Fruit fly (Drosophila melanogaster) whole organism, adult: ENCODE data around the gene chic.

Experiments used
- CG11617 ChIP-seq: fragments of 200-800 bp; sonication (Bioruptor generic); optimal IDR thresholded peaks from 2 replicates; lab custom pipeline; 2017; ENCODE audit warnings: mild to moderate bottlenecking, missing biosample characterization, missing genetic modification reagents, missing genetic modification characterization
- CG12768 ChIP-seq: fragments of 200-800 bp; sonication (Bioruptor generic); optimal IDR thresholded peaks from 2 replicates; lab custom pipeline; 2017; ENCODE audit warnings: missing biosample characterization, missing genetic modification characterization, mild to moderate bottlenecking, moderate library complexity, missing genetic modification reagents
- CG14711 ChIP-seq: fragments of 200-800 bp; sonication (Bioruptor generic); optimal IDR thresholded peaks from 2 replicates; lab custom pipeline; 2018; ENCODE audit warnings: missing biosample characterization, mild to moderate bottlenecking, missing genetic modification characterization, moderate library complexity
- CG1620 ChIP-seq: fragments of 200-800 bp; sonication (Bioruptor generic); optimal IDR thresholded peaks from 2 replicates; lab custom pipeline; 2016; ENCODE audit warnings: missing biosample characterization, missing genetic modification characterization
- CG33017 ChIP-seq: fragments of 200-800 bp; sonication (Bioruptor generic); optimal IDR thresholded peaks from 2 replicates; lab custom pipeline; 2018; ENCODE audit warnings: missing biosample characterization, mild to moderate bottlenecking, missing genetic modification characterization, moderate library complexity
- CG5204 ChIP-seq: fragments of 200-800 bp; sonication (Bioruptor generic); optimal IDR thresholded peaks from 2 replicates; lab custom pipeline; 2016; ENCODE audit warnings: missing biosample characterization, missing genetic modification characterization
- CG7101 ChIP-seq: fragments of 200-800 bp; sonication (Bioruptor generic); optimal IDR thresholded peaks from 2 replicates; lab custom pipeline; 2018; ENCODE audit warnings: missing biosample characterization, mild to moderate bottlenecking, missing genetic modification characterization, moderate library complexity
- Crg-1 ChIP-seq: fragments of 200-800 bp; sonication (Bioruptor generic); optimal IDR thresholded peaks from 2 replicates; lab custom pipeline; 2016; ENCODE audit warnings: missing biosample characterization, missing genetic modification characterization
- Mnt ChIP-seq: fragments of 200-800 bp; sonication (Bioruptor generic); optimal IDR thresholded peaks from 2 replicates; lab custom pipeline; 2016; ENCODE audit warnings: missing biosample characterization, mild to moderate bottlenecking, missing genetic modification characterization
- bab1 ChIP-seq: fragments of 200-800 bp; sonication (Bioruptor generic); optimal IDR thresholded peaks from 3 replicates; lab custom pipeline; 2019; ENCODE audit warnings: missing biosample characterization, mild to moderate bottlenecking, missing genetic modification characterization, moderate library complexity
- kay ChIP-seq: fragments of 200-800 bp; sonication (Bioruptor generic); peaks from one replicate; lab custom pipeline; 2016; ENCODE audit warnings: missing biosample characterization, missing genetic modification characterization, borderline replicate concordance
- ovo ChIP-seq: fragments of 200-800 bp; sonication (Bioruptor generic); optimal IDR thresholded peaks from 2 replicates; lab custom pipeline; 2016; ENCODE audit warnings: missing biosample characterization, missing genetic modification characterization
- pad ChIP-seq: fragments of 200-800 bp; sonication (Bioruptor generic); optimal IDR thresholded peaks from 3 replicates; lab custom pipeline; 2017; ENCODE audit warnings: missing biosample characterization, missing genetic modification characterization, mild to moderate bottlenecking, moderate library complexity, missing genetic modification reagents
- toe ChIP-seq: fragments of 200-800 bp; sonication (Bioruptor generic); optimal IDR thresholded peaks from 2 replicates; lab custom pipeline; 2016; ENCODE audit warnings: missing biosample characterization, missing genetic modification characterization

DNA sequence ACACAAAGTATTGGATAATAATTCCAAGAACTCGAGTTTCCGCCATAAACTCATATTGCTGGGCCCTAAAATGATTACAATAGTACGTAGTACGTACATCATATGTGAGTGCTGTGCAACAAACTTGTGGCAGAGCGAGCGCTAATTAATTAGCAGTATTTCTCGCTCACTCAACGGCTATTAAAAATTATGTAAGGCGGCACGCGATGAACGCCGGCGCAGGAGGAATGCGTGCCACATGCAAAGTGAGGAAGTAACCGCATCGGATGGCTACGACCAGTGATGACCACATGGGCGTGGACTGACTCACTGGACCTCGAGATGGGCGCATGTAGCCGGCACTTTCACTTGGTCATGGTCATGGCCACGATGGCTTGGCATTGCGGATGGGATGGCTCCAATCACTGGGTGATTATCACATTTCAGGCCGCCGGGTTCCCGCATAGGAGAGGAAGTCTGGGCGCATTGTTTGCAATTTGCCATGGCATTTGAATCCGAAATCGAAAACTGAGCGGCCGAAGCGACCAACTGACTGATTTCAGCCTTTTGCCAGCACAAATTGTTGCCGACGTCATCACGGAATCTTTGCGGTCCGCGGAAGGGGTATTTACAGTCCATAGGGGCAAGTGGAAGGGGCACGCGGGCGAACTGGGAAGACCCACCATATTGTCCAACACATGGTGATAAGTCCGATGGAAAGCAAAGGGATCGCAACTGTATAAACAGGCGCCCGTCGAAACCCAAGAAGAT lies 19.5 kb downstream of the chic start:
- TF ChIP-seq CG33017 (tag; lab: Kevin White, UChicago): no peak
- peak; percentile 0 for TF ChIP-seq Crg-1 (GFP tag; lab: Kevin White, UChicago)
- TF ChIP-seq ovo (GFP tag; lab: Kevin White, UChicago): no peak
- TF ChIP-seq toe (GFP tag; lab: Kevin White, UChicago): no peak
- TF ChIP-seq CG11617: no peak
- TF ChIP-seq Mnt: no peak
- TF ChIP-seq pad (GFP tag; lab: Kevin White, UChicago): no peak
- no peak for TF ChIP-seq bab1 (GFP tag; lab: Kevin White, UChicago)
- no peak for TF ChIP-seq CG5204 (GFP tag; lab: Kevin White, UChicago)
- TF ChIP-seq CG12768 (GFP tag; lab: Kevin White, UChicago): no peak
- no peak for TF ChIP-seq CG1620 (GFP tag; lab: Kevin White, UChicago)
- TF ChIP-seq CG7101 (tag; lab: Kevin White, UChicago): no peak
- TF ChIP-seq CG14711 (tag; lab: Kevin White, UChicago): no peak
- no peak for TF ChIP-seq kay (GFP tag; lab: Kevin White, UChicago)
